Worm (Caenorhabditis elegans) whole organism, L4 larva: Measurements from ENCODE around the gene acox-1.5.
A peak's percentile ranks its signal among the peaks of the same experiment; 100 is the strongest.

Experiments
- F10B5.3 ChIP-seq: sonication (generic microtip); optimal IDR thresholded peaks from 2 replicates; lab custom pipeline; 2016; ENCODE audit warnings: mild to moderate bottlenecking, missing genetic modification characterization, missing compliant biosample characterization
- F37D6.2 ChIP-seq: sonication (generic microtip); optimal IDR thresholded peaks from 2 replicates; lab custom pipeline; 2016; ENCODE audit warnings: mild to moderate bottlenecking, missing genetic modification characterization, missing compliant biosample characterization
- F49E8.2 ChIP-seq: sonication (generic microtip); optimal IDR thresholded peaks from 2 replicates; lab custom pipeline; 2016; ENCODE audit warnings: missing compliant biosample characterization, mild to moderate bottlenecking, missing genetic modification characterization, borderline replicate concordance
- R02D3.7 ChIP-seq: fragments of 150-350 bp; sonication (generic microtip); optimal IDR thresholded peaks from 3 replicates; lab custom pipeline; 2014; ENCODE audit warnings: missing biosample characterization, missing genetic modification characterization
- T20F7.1 ChIP-seq: fragments of 200-800 bp; sonication (Bioruptor generic); optimal IDR thresholded peaks from 2 replicates; lab custom pipeline; 2018; ENCODE audit warnings: mild to moderate bottlenecking, missing genetic modification characterization, missing compliant biosample characterization
- T26A8.4 ChIP-seq: fragments of 200-800 bp; sonication (Bioruptor generic); IDR thresholded peaks from 2 replicates; pipeline ENCODE4 v1.3.6; 2022; ENCODE audit warnings: missing genetic modification characterization, missing compliant biosample characterization
- Y75B8A.6 ChIP-seq: fragments of 200-800 bp; sonication (Bioruptor generic); IDR thresholded peaks from 2 replicates; pipeline ENCODE4 v1.3.6; 2022; ENCODE audit warnings: missing genetic modification reagents, missing genetic modification characterization, missing compliant biosample characterization
- aha-1 ChIP-seq: fragments of 150-350 bp; peaks from one replicate; lab custom pipeline; 2014; ENCODE audit warnings: missing biosample characterization, missing genetic modification characterization
- aly-2 ChIP-seq: sonication (generic microtip); optimal IDR thresholded peaks from 2 replicates; lab custom pipeline; 2018; ENCODE audit warnings: missing biosample characterization, missing genetic modification characterization
- arid-1 ChIP-seq: fragments of 200-800 bp; sonication (Bioruptor generic); conservative IDR thresholded peaks from 2 replicates; pipeline ENCODE4 v1.3.6; 2022; ENCODE audit warnings: missing genetic modification reagents, missing genetic modification characterization, missing compliant biosample characterization
- ceh-20 ChIP-seq: fragments of 200-800 bp; sonication (Bioruptor generic); IDR thresholded peaks from 2 replicates; pipeline ENCODE4 v1.3.6; 2022; ENCODE audit warnings: missing genetic modification reagents, missing genetic modification characterization, missing compliant biosample characterization
- ceh-28 ChIP-seq: fragments of 150-350 bp; optimal IDR thresholded peaks from 2 replicates; lab custom pipeline; 2014; ENCODE audit warnings: missing biosample characterization, missing genetic modification reagents, missing genetic modification characterization
- ceh-44 ChIP-seq: fragments of 200-800 bp; sonication (Bioruptor generic); IDR thresholded peaks from 2 replicates; pipeline ENCODE4 v1.3.6; 2022; ENCODE audit warnings: missing genetic modification reagents, missing genetic modification characterization, missing compliant biosample characterization
- cey-2 ChIP-seq: sonication (generic microtip); optimal IDR thresholded peaks from 3 replicates; lab custom pipeline; 2017; ENCODE audit warnings: missing genetic modification characterization, mild to moderate bottlenecking, missing compliant biosample characterization, antibody characterized with exemption, borderline replicate concordance; ENCODE audit not compliant: insufficient read depth
- ctbp-1 ChIP-seq: fragments of 200-800 bp; sonication (Bioruptor generic); IDR thresholded peaks from 2 replicates; pipeline ENCODE4 v1.3.6; 2022; ENCODE audit warnings: missing genetic modification reagents, missing genetic modification characterization, missing compliant biosample characterization
- daf-16 ChIP-seq, 3 experiments: sonication (generic microtip); optimal IDR thresholded peaks; 2 replicates each; lab custom pipeline; 2016 to 2017; ENCODE audit warnings: missing genetic modification characterization in 3 of 3, missing genetic modification reagents in 3 of 3, mild to moderate bottlenecking in 2 of 3, missing compliant biosample characterization in 2 of 3, missing biosample characterization in 1 of 3, moderate library complexity in 1 of 3
- daf-8 ChIP-seq: fragments of 200-800 bp; sonication (Bioruptor generic); IDR thresholded peaks from 2 replicates; pipeline ENCODE4 v1.3.6; 2022; ENCODE audit warnings: missing genetic modification characterization, missing compliant biosample characterization
- dmd-6 ChIP-seq: fragments of 200-800 bp; sonication (Bioruptor generic); IDR thresholded peaks from 2 replicates; pipeline ENCODE4 v1.3.6; 2022; ENCODE audit warnings: missing genetic modification reagents, missing genetic modification characterization, missing compliant biosample characterization
- dmd-9 ChIP-seq: fragments of 200-800 bp; sonication (Bioruptor generic); IDR thresholded peaks from 2 replicates; pipeline ENCODE4 v1.3.6; 2022; ENCODE audit warnings: missing genetic modification reagents, missing genetic modification characterization, missing compliant biosample characterization
- dve-1 ChIP-seq: sonication (generic microtip); optimal IDR thresholded peaks from 2 replicates; lab custom pipeline; 2017; ENCODE audit warnings: antibody characterized with exemption, mild to moderate bottlenecking, missing genetic modification characterization, missing compliant biosample characterization; ENCODE audit not compliant: insufficient read depth
- gei-8 ChIP-seq: fragments of 200-800 bp; sonication (Bioruptor generic); optimal IDR thresholded peaks from 2 replicates; lab custom pipeline; 2018; ENCODE audit warnings: mild to moderate bottlenecking, missing genetic modification characterization, missing compliant biosample characterization
- hif-1 ChIP-seq, 2 experiments: sonication (generic microtip); optimal IDR thresholded peaks; 2 replicates each; lab custom pipeline; 2016 to 2017; ENCODE audit warnings: missing compliant biosample characterization in 2 of 2, missing genetic modification characterization in 2 of 2, missing genetic modification reagents in 2 of 2, missing genotype in 2 of 2, mild to moderate bottlenecking in 1 of 2
- hlh-30 ChIP-seq: sonication (generic microtip); optimal IDR thresholded peaks from 2 replicates; lab custom pipeline; 2017; ENCODE audit warnings: antibody characterized with exemption, mild to moderate bottlenecking, missing genetic modification characterization, missing compliant biosample characterization; ENCODE audit not compliant: insufficient read depth
- lim-7 ChIP-seq: fragments of 200-800 bp; sonication (Bioruptor generic); IDR thresholded peaks from 2 replicates; pipeline ENCODE4 v1.3.6; 2022; ENCODE audit warnings: missing genetic modification characterization, missing compliant biosample characterization
- lin-15B ChIP-seq: fragments of 150-350 bp; sonication (generic microtip); optimal IDR thresholded peaks from 3 replicates; lab custom pipeline; 2014; ENCODE audit warnings: missing biosample characterization, missing genetic modification characterization
- lin-29 ChIP-seq: fragments of 200-800 bp; sonication (Bioruptor generic); IDR thresholded peaks from 2 replicates; pipeline ENCODE4 v1.3.6; 2022; ENCODE audit warnings: missing genetic modification reagents, missing genetic modification characterization, missing compliant biosample characterization
- lir-3 ChIP-seq: sonication (generic microtip); optimal IDR thresholded peaks from 2 replicates; lab custom pipeline; 2016; ENCODE audit warnings: mild to moderate bottlenecking, missing genetic modification characterization, missing compliant biosample characterization
- mdl-1 ChIP-seq, 2 experiments: fragments of 150-350 bp in 1 of 2; sonication (generic microtip) in 1 of 2; optimal IDR thresholded peaks; 2 replicates each; lab custom pipeline; 2014 to 2017; ENCODE audit warnings: missing biosample characterization in 2 of 2, missing genetic modification characterization in 2 of 2
- mdt-29 ChIP-seq: fragments of 200-800 bp; sonication (Bioruptor generic); IDR thresholded peaks from 2 replicates; pipeline ENCODE4 v1.3.6; 2022; ENCODE audit warnings: missing genetic modification reagents, missing genetic modification characterization, missing compliant biosample characterization
- mep-1 ChIP-seq: fragments of 150-350 bp; sonication (generic microtip); optimal IDR thresholded peaks from 3 replicates; lab custom pipeline; 2014; ENCODE audit warnings: missing biosample characterization, missing genetic modification characterization
- mes-2 ChIP-seq: sonication (generic microtip); optimal IDR thresholded peaks from 2 replicates; lab custom pipeline; 2016; ENCODE audit warnings: missing genotype, mild to moderate bottlenecking, missing genetic modification characterization, missing compliant biosample characterization; ENCODE audit not compliant: poor library complexity, severe bottlenecking
- mxl-3 ChIP-seq: fragments of 200-800 bp; sonication (Bioruptor generic); optimal IDR thresholded peaks from 2 replicates; lab custom pipeline; 2018; ENCODE audit warnings: mild to moderate bottlenecking, missing genetic modification characterization, missing compliant biosample characterization
- nhr-11 ChIP-seq: fragments of 150-350 bp; optimal IDR thresholded peaks from 2 replicates; lab custom pipeline; 2014; ENCODE audit warnings: missing biosample characterization, missing genetic modification characterization
- nhr-237 ChIP-seq: sonication (generic microtip); optimal IDR thresholded peaks from 2 replicates; lab custom pipeline; 2017; ENCODE audit warnings: missing biosample characterization, missing genetic modification characterization
- nhr-25 ChIP-seq: sonication (generic microtip); optimal IDR thresholded peaks from 2 replicates; lab custom pipeline; 2017; ENCODE audit warnings: missing genetic modification characterization, mild to moderate bottlenecking, missing compliant biosample characterization, antibody characterized with exemption, moderate library complexity, borderline replicate concordance; ENCODE audit not compliant: insufficient read depth
- nhr-41 ChIP-seq: fragments of 200-800 bp; sonication (Bioruptor generic); IDR thresholded peaks from 2 replicates; pipeline ENCODE4 v1.3.6; 2022; ENCODE audit warnings: missing genetic modification reagents, missing genetic modification characterization, missing compliant biosample characterization
- nhr-42 ChIP-seq: fragments of 200-800 bp; sonication (Bioruptor generic); IDR thresholded peaks from 2 replicates; pipeline ENCODE4 v1.3.6; 2022; ENCODE audit warnings: missing genetic modification characterization, missing compliant biosample characterization
- set-16 ChIP-seq: fragments of 200-800 bp; sonication (Bioruptor generic); IDR thresholded peaks from 2 replicates; pipeline ENCODE4 v1.3.6; 2022; ENCODE audit warnings: missing genetic modification reagents, missing genetic modification characterization, missing compliant biosample characterization
- snpc-1.2 ChIP-seq: fragments of 200-800 bp; sonication (Bioruptor generic); IDR thresholded peaks from 2 replicates; pipeline ENCODE4 v1.3.6; 2022; ENCODE audit warnings: missing genetic modification reagents, missing genetic modification characterization, missing compliant biosample characterization
- spr-1 ChIP-seq: sonication (generic microtip); optimal IDR thresholded peaks from 2 replicates; lab custom pipeline; 2016; ENCODE audit warnings: mild to moderate bottlenecking, missing genetic modification characterization, missing compliant biosample characterization
- tag-97 ChIP-seq: fragments of 200-800 bp; sonication (Bioruptor generic); IDR thresholded peaks from 2 replicates; pipeline ENCODE4 v1.3.6; 2022; ENCODE audit warnings: missing genetic modification characterization, missing compliant biosample characterization
- unc-39 ChIP-seq: sonication (generic microtip); optimal IDR thresholded peaks from 2 replicates; lab custom pipeline; 2017; ENCODE audit warnings: missing biosample characterization, missing genetic modification characterization
- vab-7 ChIP-seq: fragments of 200-800 bp; sonication (Bioruptor generic); IDR thresholded peaks from 2 replicates; pipeline ENCODE4 v1.3.6; 2022; ENCODE audit warnings: missing genetic modification reagents, missing genetic modification characterization, missing compliant biosample characterization
- zfp-2 ChIP-seq: sonication (generic microtip); optimal IDR thresholded peaks from 2 replicates; lab custom pipeline; 2016; ENCODE audit warnings: mild to moderate bottlenecking, missing genetic modification characterization, missing compliant biosample characterization
- zip-2 ChIP-seq: fragments of 150-350 bp; optimal IDR thresholded peaks from 2 replicates; lab custom pipeline; 2014; ENCODE audit warnings: missing biosample characterization, missing genetic modification characterization
- ztf-11 ChIP-seq: fragments of 150-350 bp; optimal IDR thresholded peaks from 2 replicates; lab custom pipeline; 2014; ENCODE audit warnings: missing biosample characterization, missing genetic modification characterization

Gene acox-1.5

ce11 chrIII:9620148-9620547 is 28.2 kb upstream of the acox-1.5 start (continued):
- TF ChIP-seq nhr-11 (tag; lab: Kevin White, UChicago): peak; percentile 49
- TF ChIP-seq tag-97 (GFP tag; lab: Robert Waterston, UW): no peak
- TF ChIP-seq F10B5.3: no peak
- peak; percentile 15 for TF ChIP-seq mes-2 (tag; lab: Kevin White, UChicago)
- no peak for TF ChIP-seq vab-7
- peak; percentile 26 for TF ChIP-seq dmd-6 (GFP tag; lab: Robert Waterston, UW)
- peak in 1 of 2 experiments; percentile 77 for TF ChIP-seq daf-16 (GFP tag; optimal IDR thresholded peaks at IDR 0.05; lab: Kevin White, UChicago)
- TF ChIP-seq daf-16 (tag; optimal IDR thresholded peaks at IDR 0.05; lab: Kevin White, UChicago): peak; percentile 15
- no peak for TF ChIP-seq F37D6.2 (tag; lab: Kevin White, UChicago)
- no peak for TF ChIP-seq T20F7.1
- TF ChIP-seq mxl-3 (GFP tag; lab: Kevin White, UChicago): peak; percentile 59
- TF ChIP-seq, all 104 proteins: peak for 13

ce11 chrIII:9619079-9619761 is 27.2 kb upstream of the acox-1.5 start, which contains the start of gene hlh-11:
Gene hlh-11, plus strand, starts transcription at chrIII:9619711.
- peak; percentile 65 for TF ChIP-seq dmd-6 (GFP tag; lab: Robert Waterston, UW)
- TF ChIP-seq F49E8.2 (tag; lab: Kevin White, UChicago): no peak
- peak; percentile 93 for TF ChIP-seq aha-1 (tag; lab: Kevin White, UChicago)
- no peak for TF ChIP-seq daf-8 (GFP tag; lab: Robert Waterston, UW)
- TF ChIP-seq hif-1 (tag; optimal IDR thresholded peaks at IDR 0.05; lab: Kevin White, UChicago): peak; percentile 54 to 75
- no peak for TF ChIP-seq ztf-11 (tag; lab: Kevin White, UChicago)
- no peak for TF ChIP-seq lin-15B (tag; lab: Kevin White, UChicago)
- peak; percentile 90 for TF ChIP-seq F37D6.2 (tag; lab: Kevin White, UChicago)
- TF ChIP-seq unc-39 (tag; lab: Kevin White, UChicago): no peak
- peak; percentile 91 for TF ChIP-seq ctbp-1 (GFP tag; lab: Robert Waterston, UW)
- TF ChIP-seq lir-3 (tag; lab: Kevin White, UChicago): no peak
- peak; percentile 17; the same call in 1 of the 2 replicates for TF ChIP-seq arid-1 (GFP tag; lab: Robert Waterston, UW)
- peak; percentile 64 for TF ChIP-seq nhr-237 (tag; lab: Kevin White, UChicago)
- TF ChIP-seq T26A8.4 (GFP tag; lab: Robert Waterston, UW): peak; percentile 79
- TF ChIP-seq nhr-25 (tag; lab: Kevin White, UChicago): peak; percentile 86
- TF ChIP-seq aly-2: no peak
- TF ChIP-seq cey-2 (tag; lab: Kevin White, UChicago): peak; percentile 64
- TF ChIP-seq ceh-44 (GFP tag; lab: Robert Waterston, UW): no peak
- TF ChIP-seq nhr-42 (GFP tag; lab: Robert Waterston, UW): 0 out of 2 replicates have a peak, but pooled peaks have one; percentile 42
- TF ChIP-seq mes-2 (tag; lab: Kevin White, UChicago): peak; percentile 53
- peak; percentile 64 for TF ChIP-seq ceh-20 (GFP tag; lab: Robert Waterston, UW)
- TF ChIP-seq spr-1 (tag; lab: Kevin White, UChicago): peak; percentile 88
- TF ChIP-seq lim-7 (GFP tag; lab: Robert Waterston, UW): no peak; the same call in 1 of the 2 replicates
- TF ChIP-seq zip-2 (tag; lab: Kevin White, UChicago): no peak
- TF ChIP-seq set-16 (GFP tag; lab: Robert Waterston, UW): peak; percentile 93
- peak; percentile 98 for TF ChIP-seq hlh-30 (tag; lab: Kevin White, UChicago)
- peak; percentile 89 for TF ChIP-seq gei-8
- TF ChIP-seq ceh-28 (tag; lab: Kevin White, UChicago): peak; percentile 46
- peak; percentile 95 for TF ChIP-seq dve-1 (tag; lab: Kevin White, UChicago)
- peak; percentile 35 for TF ChIP-seq zfp-2 (tag; lab: Kevin White, UChicago)
- TF ChIP-seq mdt-29 (GFP tag; lab: Robert Waterston, UW): peak; percentile 45; the same call in 1 of the 2 replicates
- TF ChIP-seq lin-29: peak; percentile 33; the same call in 1 of the 2 replicates
- 0 out of 2 replicates have a peak, but pooled peaks have one; percentile 13 for TF ChIP-seq snpc-1.2 (GFP tag; lab: Robert Waterston, UW)
- TF ChIP-seq R02D3.7 (tag; lab: Kevin White, UChicago): no peak
- TF ChIP-seq dmd-9: no peak
- TF ChIP-seq Y75B8A.6 (GFP tag; lab: Robert Waterston, UW): 0 out of 2 replicates have a peak, but pooled peaks have one; percentile 34
- TF ChIP-seq nhr-41 (GFP tag; lab: Robert Waterston, UW): peak; percentile 7; the same call in 1 of the 2 replicates
- TF ChIP-seq mdl-1 (tag; optimal IDR thresholded peaks at IDR 0.05; lab: Kevin White, UChicago): peak; percentile 92 to 99
- TF ChIP-seq mep-1 (tag; lab: Kevin White, UChicago): peak; percentile 97
